Fruit fly (Drosophila melanogaster): ENCODE results near the gene CG3309.

Gene CG3309

dm6 chrX:5285835-5286234 is 43.3 kb downstream of the CG3309 start:
- TF ChIP-seq Myc (optimal IDR thresholded peaks at IDR 0.05) (no peak), ttk (optimal IDR thresholded peaks at IDR 0.05) (no peak), psq (optimal IDR thresholded peaks at IDR 0.05) (no peak), h (optimal IDR thresholded peaks at IDR 0.05) (no peak), Sin3A (optimal IDR thresholded peaks at IDR 0.05) (no peak), insv (optimal IDR thresholded peaks at IDR 0.05) (no peak)

Measured in Kc167 (cell line).